Comparison of ENCODE assay signal across 1 fruit fly cellular context in the genomic region with DNA sequence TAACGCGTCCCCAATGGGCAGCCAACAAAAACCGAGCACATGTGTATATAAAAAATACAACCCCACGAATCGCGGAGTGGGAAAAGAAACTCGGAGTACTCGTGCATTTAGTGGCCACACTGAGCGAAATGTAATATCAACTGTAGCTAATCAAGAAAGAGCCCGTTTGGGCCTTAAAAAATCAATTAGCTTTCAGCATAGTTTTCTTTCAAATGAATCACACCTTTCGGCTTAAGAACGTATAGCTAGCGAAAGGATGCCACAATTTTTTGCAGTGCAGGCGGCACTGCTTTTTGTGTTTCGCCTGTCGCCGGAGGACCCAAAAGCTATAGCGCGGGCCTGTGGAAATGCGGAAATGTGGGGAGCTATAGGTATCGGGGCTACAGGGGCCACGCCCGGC.
TF ChIP-seq lines count a peak whose summit lies in the region.

No protein-coding gene starts in this region.

TF ChIP-seq in whole organism, embryonic, 481 proteins besides CTCF, POLR2A, EP300 and RAD21 (continued from another document):
- TF ChIP-seq CG6765 (GFP tag; optimal IDR thresholded peaks at IDR 0.05; lab: Kevin White, UChicago): no peak
- no peak for TF ChIP-seq Bgb (GFP tag; IDR thresholded peaks at IDR 0.05; lab: Robert Waterston, UW; ENCODE audit: partially characterized antibody)
- TF ChIP-seq so (GFP tag; IDR thresholded peaks at IDR 0.05; lab: Robert Waterston, UW): no peak
- no peak for TF ChIP-seq Max (GFP tag; optimal IDR thresholded peaks at IDR 0.05; lab: Kevin White, UChicago)
- TF ChIP-seq Spps (tag; optimal IDR thresholded peaks at IDR 0.05; lab: Kevin White, UChicago): no peak
- no peak for TF ChIP-seq fd3F (GFP tag; optimal IDR thresholded peaks at IDR 0.05; lab: Kevin White, UChicago)
- 0 out of 2 replicates have a peak, but pooled peaks have one; percentile 41 for TF ChIP-seq CG14014 (GFP tag; IDR thresholded peaks at IDR 0.05; lab: Robert Waterston, UW)
- TF ChIP-seq CG5180 (GFP tag; optimal IDR thresholded peaks at IDR 0.05; lab: Kevin White, UChicago): no peak
TF ChIP-seq in whole organism, embryonic: peak in this region for 120.
